Fruit fly (Drosophila melanogaster) whole organism, embryonic: ENCODE measurements around the gene sni.

Source experiments
- ATbp ChIP-seq: fragments of 200-800 bp; sonication (Bioruptor generic); optimal IDR thresholded peaks from 2 replicates; lab custom pipeline; 2017; ENCODE audit warnings: missing biosample characterization, mild to moderate bottlenecking, missing genetic modification characterization, missing genetic modification reagents
- Abd-B ChIP-seq: fragments of 200-800 bp; sonication (Bioruptor generic); optimal IDR thresholded peaks from 2 replicates; lab custom pipeline; 2018; ENCODE audit warnings: missing biosample characterization, mild to moderate bottlenecking, missing genetic modification characterization, moderate library complexity
- Awh ChIP-seq: fragments of 200-800 bp; sonication (Bioruptor generic); IDR thresholded peaks from 2 replicates; pipeline ENCODE4, ENCODE4 v1.3.6; 2022; ENCODE audit warnings: missing biosample characterization, missing genetic modification characterization
- Bgb ChIP-seq: fragments of 200-800 bp; sonication (Bioruptor generic); IDR thresholded peaks from 2 replicates; pipeline ENCODE4 v1.3.6; 2022; ENCODE audit warnings: missing biosample characterization, missing genetic modification characterization; ENCODE audit not compliant: partially characterized antibody
- Blimp-1 ChIP-seq: fragments of 200-800 bp; sonication (Bioruptor generic); optimal IDR thresholded peaks from 3 replicates; lab custom pipeline; 2018; ENCODE audit warnings: missing biosample characterization, missing genetic modification characterization, mild to moderate bottlenecking, moderate library complexity, missing genetic modification reagents
- CG1233 ChIP-seq: fragments of 200-800 bp; sonication (Bioruptor generic); optimal IDR thresholded peaks from 4 replicates; lab custom pipeline; 2018; ENCODE audit warnings: missing biosample characterization, mild to moderate bottlenecking, missing genetic modification characterization
- CG15011 ChIP-seq: fragments of 200-800 bp; sonication (Bioruptor generic); optimal IDR thresholded peaks from 3 replicates; lab custom pipeline; 2018; ENCODE audit warnings: missing biosample characterization, mild to moderate bottlenecking, missing genetic modification characterization
- CG15073 ChIP-seq: fragments of 200-800 bp; sonication (Bioruptor generic); optimal IDR thresholded peaks from 2 replicates; lab custom pipeline; 2016; ENCODE audit warnings: missing biosample characterization, missing genetic modification characterization
- CG15696 ChIP-seq: fragments of 200-800 bp; sonication (Bioruptor generic); optimal IDR thresholded peaks from 2 replicates; lab custom pipeline; 2019; ENCODE audit warnings: missing biosample characterization, mild to moderate bottlenecking, missing genetic modification characterization, moderate library complexity
- CG17802 ChIP-seq: fragments of 200-800 bp; sonication (Bioruptor generic); optimal IDR thresholded peaks from 2 replicates; lab custom pipeline; 2018; ENCODE audit warnings: missing biosample characterization, mild to moderate bottlenecking, missing genetic modification characterization, moderate library complexity
- CG2120 ChIP-seq: fragments of 200-800 bp; sonication (Bioruptor generic); optimal IDR thresholded peaks from 3 replicates; lab custom pipeline; 2016; ENCODE audit warnings: missing biosample characterization, missing genetic modification characterization
- CG30403 ChIP-seq: fragments of 200-800 bp; sonication (Bioruptor generic); optimal IDR thresholded peaks from 3 replicates; lab custom pipeline; 2016; ENCODE audit warnings: missing biosample characterization, missing genetic modification characterization
- CG30431 ChIP-seq: fragments of 200-800 bp; sonication (Bioruptor generic); optimal IDR thresholded peaks from 2 replicates; lab custom pipeline; 2017; ENCODE audit warnings: missing biosample characterization, missing genetic modification characterization
- CG31365 ChIP-seq: fragments of 200-800 bp; sonication (Bioruptor generic); optimal IDR thresholded peaks from 2 replicates; lab custom pipeline; 2018; ENCODE audit warnings: missing biosample characterization, mild to moderate bottlenecking, missing genetic modification characterization
- CG32767 ChIP-seq: fragments of 200-800 bp; sonication (Bioruptor generic); IDR thresholded peaks from 2 replicates; pipeline ENCODE4 v1.3.6; 2022; ENCODE audit warnings: missing biosample characterization, missing genetic modification characterization
- CG34224 ChIP-seq: fragments of 200-800 bp; sonication (Bioruptor generic); IDR thresholded peaks from 3 replicates; pipeline ENCODE4 v1.3.6; 2022; ENCODE audit warnings: missing biosample characterization, missing genetic modification characterization; ENCODE audit not compliant: partially characterized antibody
- CG43689 ChIP-seq: fragments of 200-800 bp; sonication (Bioruptor generic); IDR thresholded peaks from 2 replicates; pipeline ENCODE4 v1.3.6; 2022; ENCODE audit warnings: missing biosample characterization, missing genetic modification characterization
- CG4820 ChIP-seq: fragments of 200-800 bp; sonication (Bioruptor generic); optimal IDR thresholded peaks from 3 replicates; lab custom pipeline; 2016; ENCODE audit warnings: missing biosample characterization, missing genetic modification characterization
- CG4854 ChIP-seq: fragments of 200-800 bp; sonication (Bioruptor generic); optimal IDR thresholded peaks from 2 replicates; lab custom pipeline; 2016; ENCODE audit warnings: missing biosample characterization, missing genetic modification characterization, inconsistent platforms
- CG7271 ChIP-seq: fragments of 200-800 bp; sonication (Bioruptor generic); optimal IDR thresholded peaks from 2 replicates; lab custom pipeline; 2018; ENCODE audit warnings: missing biosample characterization, mild to moderate bottlenecking, missing genetic modification characterization, moderate library complexity
- CG8765 ChIP-seq: fragments of 200-800 bp; sonication (Bioruptor generic); IDR thresholded peaks from 2 replicates; pipeline ENCODE4 v1.3.6; 2022; ENCODE audit warnings: missing biosample characterization, missing genetic modification characterization
- CG8944 ChIP-seq: fragments of 200-800 bp; sonication (Bioruptor generic); optimal IDR thresholded peaks from 3 replicates; lab custom pipeline; 2016; ENCODE audit warnings: missing biosample characterization, missing genetic modification characterization
- CG9727 ChIP-seq: fragments of 200-800 bp; sonication (Bioruptor generic); optimal IDR thresholded peaks from 3 replicates; lab custom pipeline; 2017; ENCODE audit warnings: missing biosample characterization, mild to moderate bottlenecking, missing genetic modification characterization
- Camta ChIP-seq: fragments of 200-800 bp; sonication (Bioruptor generic); optimal IDR thresholded peaks from 2 replicates; lab custom pipeline; 2016; ENCODE audit warnings: missing biosample characterization, missing genetic modification characterization
- D19B ChIP-seq: fragments of 200-800 bp; sonication (Bioruptor generic); optimal IDR thresholded peaks from 2 replicates; lab custom pipeline; 2017; ENCODE audit warnings: missing biosample characterization, mild to moderate bottlenecking, missing genetic modification characterization
- Dll ChIP-seq: fragments of 200-800 bp; sonication (Bioruptor generic); IDR thresholded peaks from 4 replicates; pipeline ENCODE4 v1.3.6; 2022; ENCODE audit warnings: missing biosample characterization, missing genetic modification characterization; ENCODE audit not compliant: partially characterized antibody
- E2f1 ChIP-seq: fragments of 200-800 bp; sonication (Bioruptor generic); IDR thresholded peaks from 2 replicates; pipeline ENCODE4 v1.3.6; 2022; ENCODE audit warnings: missing biosample characterization, missing genetic modification characterization
- Eip74EF ChIP-seq, 2 experiments: fragments of 200-800 bp in 1 of 2; fragments of >200 bp in 1 of 2; sonication (Bioruptor generic) in 1 of 2; optimal IDR thresholded peaks; 2 replicates each; lab custom pipeline; 2017 to 2019; ENCODE audit warnings: missing biosample characterization in 2 of 2, missing genetic modification characterization in 2 of 2, mild to moderate bottlenecking in 1 of 2, moderate library complexity in 1 of 2
- HLHmδ ChIP-seq: fragments of 200-800 bp; sonication (Bioruptor generic); optimal IDR thresholded peaks from 2 replicates; lab custom pipeline; 2018; ENCODE audit warnings: missing biosample characterization, mild to moderate bottlenecking, missing genetic modification characterization, moderate library complexity
- Hey ChIP-seq: fragments of 200-800 bp; sonication (Bioruptor generic); optimal IDR thresholded peaks from 3 replicates; lab custom pipeline; 2018; ENCODE audit warnings: missing biosample characterization, mild to moderate bottlenecking, missing genetic modification characterization
- Hmx ChIP-seq: fragments of 200-800 bp; sonication (Bioruptor generic); optimal IDR thresholded peaks from 2 replicates; lab custom pipeline; 2016; ENCODE audit warnings: missing biosample characterization, missing genetic modification characterization
- Lpt ChIP-seq: fragments of >200 bp; optimal IDR thresholded peaks from 2 replicates; lab custom pipeline; 2018; ENCODE audit warnings: missing biosample characterization, missing genetic modification characterization
- Sry-β ChIP-seq: fragments of 200-800 bp; sonication (Bioruptor generic); optimal IDR thresholded peaks from 2 replicates; lab custom pipeline; 2018; ENCODE audit warnings: missing biosample characterization, mild to moderate bottlenecking, missing genetic modification characterization, moderate library complexity
- ac ChIP-seq: fragments of 200-800 bp; sonication (Bioruptor generic); optimal IDR thresholded peaks from 3 replicates; lab custom pipeline; 2017; ENCODE audit warnings: missing biosample characterization, mild to moderate bottlenecking, missing genetic modification characterization
- chn ChIP-seq: fragments of 200-800 bp; sonication (Bioruptor generic); optimal IDR thresholded peaks from 2 replicates; lab custom pipeline; 2016; ENCODE audit warnings: missing biosample characterization, missing genetic modification characterization
- ci ChIP-seq: fragments of 200-800 bp; sonication (Bioruptor generic); IDR thresholded peaks from 3 replicates; pipeline ENCODE4 v1.3.6; 2022; ENCODE audit warnings: missing biosample characterization, missing genetic modification characterization
- gcm ChIP-seq: fragments of 200-800 bp; sonication (Bioruptor generic); optimal IDR thresholded peaks from 2 replicates; lab custom pipeline; 2019; ENCODE audit warnings: missing biosample characterization, mild to moderate bottlenecking, missing genetic modification characterization, moderate library complexity
- inv ChIP-seq: fragments of 200-800 bp; sonication (Bioruptor generic); IDR thresholded peaks from 2 replicates; pipeline ENCODE4 v1.3.6; 2022; ENCODE audit warnings: missing biosample characterization, missing genetic modification characterization; ENCODE audit not compliant: partially characterized antibody
- jing ChIP-seq: fragments of 200-800 bp; sonication (Bioruptor generic); optimal IDR thresholded peaks from 2 replicates; lab custom pipeline; 2018; ENCODE audit warnings: missing biosample characterization, mild to moderate bottlenecking, missing genetic modification characterization
- lilli ChIP-seq: fragments of 200-800 bp; sonication (Bioruptor generic); optimal IDR thresholded peaks from 3 replicates; lab custom pipeline; 2016; ENCODE audit warnings: missing biosample characterization, missing genetic modification characterization
- lov ChIP-seq, 2 experiments: fragments of 200-800 bp in 1 of 2; fragments of >200 bp in 1 of 2; sonication (Bioruptor generic) in 1 of 2; IDR thresholded peaks in 1 of 2; optimal IDR thresholded peaks in 1 of 2; 2 replicates in 1 of 2; 3 replicates in 1 of 2; pipeline versions ENCODE4 v1.3.6 to Lab custom; 2017 to 2022; ENCODE audit warnings: missing biosample characterization in 1 of 2, missing genetic modification characterization in 1 of 2
- luna ChIP-seq: fragments of 200-800 bp; sonication (Bioruptor generic); optimal IDR thresholded peaks from 2 replicates; lab custom pipeline; 2016; ENCODE audit warnings: missing biosample characterization, missing genetic modification characterization
- peb ChIP-seq: fragments of 200-800 bp; sonication (Bioruptor generic); IDR thresholded peaks from 2 replicates; pipeline ENCODE4 v1.3.6; 2022; ENCODE audit warnings: missing biosample characterization, missing genetic modification characterization
- pho ChIP-seq: fragments of 200-800 bp; sonication (Bioruptor generic); optimal IDR thresholded peaks from 2 replicates; lab custom pipeline; 2016; ENCODE audit warnings: missing biosample characterization, missing genetic modification characterization
- ro ChIP-seq: fragments of 200-800 bp; sonication (Bioruptor generic); IDR thresholded peaks from 2 replicates; pipeline ENCODE4 v1.3.6; 2022; ENCODE audit warnings: missing biosample characterization, missing genetic modification characterization
- sob ChIP-seq: fragments of 200-800 bp; sonication (Bioruptor generic); IDR thresholded peaks from 2 replicates; pipeline ENCODE4 v1.3.6; 2022; ENCODE audit warnings: missing biosample characterization, missing genetic modification characterization
- sqz ChIP-seq: fragments of 200-800 bp; sonication (Bioruptor generic); optimal IDR thresholded peaks from 3 replicates; lab custom pipeline; 2018; ENCODE audit warnings: missing biosample characterization, mild to moderate bottlenecking, missing genetic modification characterization
- wdn ChIP-seq: fragments of 200-800 bp; sonication (Bioruptor generic); IDR thresholded peaks from 2 replicates; pipeline ENCODE4 v1.3.6; 2022; ENCODE audit warnings: missing biosample characterization, missing genetic modification characterization
- wek ChIP-seq: fragments of 200-800 bp; sonication (Bioruptor generic); optimal IDR thresholded peaks from 3 replicates; lab custom pipeline; 2018; ENCODE audit warnings: missing biosample characterization, mild to moderate bottlenecking, missing genetic modification characterization, moderate library complexity
- zfh1 ChIP-seq: fragments of 200-800 bp; sonication (Bioruptor generic); IDR thresholded peaks from 3 replicates; pipeline ENCODE4 v1.3.6; 2022; ENCODE audit warnings: missing biosample characterization, missing genetic modification characterization

Gene sni

dm6 chrX:8193017-8193556, 50.7 kb downstream of the sni start (continued):
- no peak for TF ChIP-seq lov (optimal IDR thresholded peaks at IDR 0.05; lab: Kevin White, UChicago)
- TF ChIP-seq lov (GFP tag; IDR thresholded peaks at IDR 0.05; lab: Robert Waterston, UW), result no peak
- TF ChIP-seq wdn (GFP tag; lab: Robert Waterston, UW), result peak; percentile 20; the same call in 1 of the 2 replicates
- no peak for TF ChIP-seq ac (GFP tag; lab: Kevin White, UChicago)
- TF ChIP-seq CG15011, result no peak
- no peak for TF ChIP-seq luna (GFP tag; lab: Kevin White, UChicago)
- TF ChIP-seq inv, result no peak
- no peak for TF ChIP-seq jing (GFP tag; lab: Kevin White, UChicago)
- TF ChIP-seq E2f1 (GFP tag; lab: Robert Waterston, UW), result no peak
- TF ChIP-seq ATbp (GFP tag; lab: Kevin White, UChicago), result no peak
- TF ChIP-seq CG17802 (tag; lab: Kevin White, UChicago), result no peak
- 0 out of 2 replicates have a peak, but pooled peaks have one; percentile 7 for TF ChIP-seq CG8765 (GFP tag; lab: Robert Waterston, UW)
- TF ChIP-seq lilli, result no peak
- no peak for TF ChIP-seq Camta
- no peak for TF ChIP-seq Hey
- TF ChIP-seq HLHmδ (GFP tag; lab: Kevin White, UChicago), result no peak
- no peak; the same call in 1 of the 2 replicates for TF ChIP-seq Awh (GFP tag; lab: Robert Waterston, UW)
- TF ChIP-seq CG34224, result no peak
- TF ChIP-seq CG4854 (GFP tag; lab: Kevin White, UChicago), result no peak
- no peak for TF ChIP-seq Dll
- no peak for TF ChIP-seq wek
- no peak for TF ChIP-seq Abd-B (GFP tag; lab: Kevin White, UChicago)
- TF ChIP-seq pho (GFP tag; lab: Kevin White, UChicago), result no peak
- TF ChIP-seq Lpt, result no peak
- TF ChIP-seq ro (GFP tag; lab: Robert Waterston, UW), result no peak
- TF ChIP-seq CG43689 (GFP tag; lab: Robert Waterston, UW), result no peak
- TF ChIP-seq CG31365, result no peak
- TF ChIP-seq CG2120 (GFP tag; lab: Kevin White, UChicago), result no peak
- no peak for TF ChIP-seq CG30431
- no peak for TF ChIP-seq CG15696 (tag; lab: Kevin White, UChicago)
- no peak for TF ChIP-seq sqz
- no peak for TF ChIP-seq peb
- no peak for TF ChIP-seq CG15073 (GFP tag; lab: Kevin White, UChicago)
- no peak for TF ChIP-seq zfh1 (GFP tag; lab: Robert Waterston, UW)
- no peak; the same call in 1 of the 2 replicates for TF ChIP-seq sob (GFP tag; lab: Robert Waterston, UW)
- no peak for TF ChIP-seq D19B (GFP tag; lab: Kevin White, UChicago)
- TF ChIP-seq CG1233, result no peak
- peak; percentile 62; the same call in 1 of the 2 replicates for TF ChIP-seq Bgb (GFP tag; lab: Robert Waterston, UW)
- TF ChIP-seq CG7271, result no peak
- no peak for TF ChIP-seq gcm (GFP tag; lab: Kevin White, UChicago)
- no peak for TF ChIP-seq chn (GFP tag; lab: Kevin White, UChicago)
- TF ChIP-seq Hmx, result no peak
- peak; percentile 73 for TF ChIP-seq ci (GFP tag; lab: Robert Waterston, UW)
- TF ChIP-seq CG4820 (GFP tag; lab: Kevin White, UChicago), result no peak
- TF ChIP-seq Sry-β, result peak; percentile 91
- TF ChIP-seq CG8944 (GFP tag; lab: Kevin White, UChicago), result peak; percentile 4
- no peak for TF ChIP-seq CG30403
- peak; percentile 3 for TF ChIP-seq Blimp-1 (GFP tag; lab: Kevin White, UChicago)
- no peak for TF ChIP-seq CG32767 (GFP tag; lab: Robert Waterston, UW)
- no peak for TF ChIP-seq CG9727 (GFP tag; lab: Kevin White, UChicago)
- peak in 1 of 2 experiments; percentile 29 for TF ChIP-seq Eip74EF (GFP tag; optimal IDR thresholded peaks at IDR 0.05; lab: Kevin White, UChicago)
